Worm (Caenorhabditis elegans): ENCODE measurements around the gene flp-12.

The flp-12 gene

ce11 chrX:4625080-4625479 lies 32.9 kb upstream of the flp-12 start:
- TF ChIP-seq tbx-2 (tag; optimal IDR thresholded peaks at IDR 0.05), result no peak
- TF ChIP-seq aly-2 (tag; optimal IDR thresholded peaks at IDR 0.05), result no peak
- TF ChIP-seq nhr-237 (tag; optimal IDR thresholded peaks at IDR 0.05), result no peak
- TF ChIP-seq pha-4 (tag; optimal IDR thresholded peaks at IDR 0.05), result no peak
- no peak for TF ChIP-seq zag-1 (tag; optimal IDR thresholded peaks at IDR 0.05)
- no peak for TF ChIP-seq eor-1 (tag; optimal IDR thresholded peaks at IDR 0.05)

DNA sequence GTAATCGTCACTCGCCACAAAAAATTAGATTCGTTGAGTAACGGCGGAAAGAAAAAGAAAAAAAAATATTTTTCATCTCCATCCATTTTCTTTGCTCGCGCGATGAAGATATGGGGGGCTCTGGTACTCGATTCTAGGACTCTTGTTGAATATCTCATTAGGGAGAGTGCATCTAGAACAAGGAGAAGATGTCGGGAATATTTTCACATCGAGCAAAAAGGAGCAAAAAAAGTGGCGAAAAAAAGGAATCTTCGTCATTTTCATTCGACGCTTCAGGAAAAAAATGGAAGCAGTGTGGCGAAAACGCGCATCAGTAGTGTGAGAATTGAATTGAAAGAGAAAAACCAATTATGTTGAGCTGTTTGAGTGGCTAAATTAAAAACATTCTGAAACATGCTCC lies 31.6 kb upstream of the flp-12 start:
- peak; percentile 29 for TF ChIP-seq fkh-10 (GFP tag; optimal IDR thresholded peaks at IDR 0.05)
- no peak for TF ChIP-seq nhr-25 (tag; optimal IDR thresholded peaks at IDR 0.05)

DNA sequence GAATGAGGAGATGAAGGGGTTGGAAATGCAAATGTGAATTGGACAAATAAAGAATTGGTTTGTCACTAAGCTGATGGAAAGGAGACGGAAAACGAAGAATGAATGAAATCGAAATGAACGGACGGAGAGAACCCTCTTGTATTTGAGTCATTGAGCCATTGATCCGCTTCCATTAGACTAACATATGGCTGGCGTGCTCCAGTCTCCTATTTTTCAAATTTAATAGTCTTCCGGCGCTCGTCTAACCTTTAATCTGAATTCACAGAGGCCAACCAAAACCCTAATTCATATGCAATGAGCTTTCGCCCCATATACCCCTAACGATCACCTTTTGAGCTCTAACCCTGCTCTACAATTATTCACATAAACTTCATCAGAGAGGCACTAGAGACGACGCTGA lies 29.9 kb upstream of the flp-12 start, which contains the start of gene C46C11.3:
C46C11.3 (plus strand) TSS at position 301 of the 400 bp plus-strand sequence.
- no peak for TF ChIP-seq nhr-237 (tag; optimal IDR thresholded peaks at IDR 0.05)
- TF ChIP-seq nhr-11 (tag; optimal IDR thresholded peaks at IDR 0.05), result no peak
- no peak for TF ChIP-seq skn-1 (tag; optimal IDR thresholded peaks at IDR 0.05)
- TF ChIP-seq egl-27 (tag; optimal IDR thresholded peaks at IDR 0.05), result no peak
- no peak for TF ChIP-seq elt-1 (tag; optimal IDR thresholded peaks at IDR 0.05)
- no peak for TF ChIP-seq ceh-9 (tag; optimal IDR thresholded peaks at IDR 0.05)
- no peak for TF ChIP-seq aly-2 (tag; optimal IDR thresholded peaks at IDR 0.05)
- TF ChIP-seq nhr-76 (tag; optimal IDR thresholded peaks at IDR 0.05), result no peak
- no peak for TF ChIP-seq ama-1 (optimal IDR thresholded peaks at IDR 0.05)
- no peak for TF ChIP-seq hmg-11 (tag; optimal IDR thresholded peaks at IDR 0.05)
- no peak for TF ChIP-seq nhr-25 (tag; optimal IDR thresholded peaks at IDR 0.05)
- TF ChIP-seq ceh-28 (tag; optimal IDR thresholded peaks at IDR 0.05), result no peak
- no peak for TF ChIP-seq pqm-1 (tag; optimal IDR thresholded peaks at IDR 0.05)
- no peak for TF ChIP-seq nhr-28 (tag; optimal IDR thresholded peaks at IDR 0.05)
- no peak for TF ChIP-seq nhr-12 (tag; optimal IDR thresholded peaks at IDR 0.05)
- TF ChIP-seq unc-39 (tag; optimal IDR thresholded peaks at IDR 0.05), result no peak
- no peak for TF ChIP-seq nhr-67 (tag; optimal IDR thresholded peaks at IDR 0.05)
- TF ChIP-seq nfya-1 (tag; optimal IDR thresholded peaks at IDR 0.05; ENCODE audit: insufficient read depth), result no peak
- no peak for TF ChIP-seq elt-3 (tag; optimal IDR thresholded peaks at IDR 0.05)
- no peak for TF ChIP-seq unc-62 (GFP tag; optimal IDR thresholded peaks at IDR 0.05)

DNA sequence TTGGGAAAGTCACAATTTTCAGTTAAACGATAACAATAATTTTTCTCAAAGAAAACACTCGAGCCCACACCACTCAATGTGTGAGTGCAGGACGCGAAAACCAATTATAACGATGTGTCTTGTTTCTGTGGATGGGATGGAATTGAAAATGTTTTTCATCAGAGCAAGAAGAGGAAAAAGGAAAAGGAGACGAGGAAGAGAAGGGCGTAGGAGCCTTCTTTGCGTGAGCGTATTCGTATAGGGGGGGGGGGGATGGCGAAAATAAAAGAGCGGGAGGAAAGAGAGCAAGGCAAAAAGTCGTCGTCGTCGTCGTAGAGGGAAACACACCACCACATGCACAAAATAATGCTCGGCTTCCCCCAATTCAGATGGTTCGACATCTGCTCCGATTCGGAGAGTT lies 27.9 kb upstream of the flp-12 start:
- TF ChIP-seq pha-4 (tag; optimal IDR thresholded peaks at IDR 0.05) (no peak), elt-1 (tag; optimal IDR thresholded peaks at IDR 0.05) (no peak), fkh-10 (GFP tag; optimal IDR thresholded peaks at IDR 0.05) (peak; percentile 3), lin-39 (tag; optimal IDR thresholded peaks at IDR 0.05) (peak; percentile 37)

ce11 chrX:4619582-4619981 lies 27.4 kb upstream of the flp-12 start, which contains the start of gene pqn-65:
TSS of gene pqn-65 (minus strand) at chrX:4619635.
- TF ChIP-seq fos-1 (tag; optimal IDR thresholded peaks at IDR 0.05) (no peak), nfya-1 (tag; optimal IDR thresholded peaks at IDR 0.05; ENCODE audit: insufficient read depth) (peak; percentile 39), skn-1 (tag; optimal IDR thresholded peaks at IDR 0.05) (no peak), egl-5 (tag; optimal IDR thresholded peaks at IDR 0.05) (peak; percentile 38), hmg-11 (tag; optimal IDR thresholded peaks at IDR 0.05) (no peak), fkh-10 (GFP tag; optimal IDR thresholded peaks at IDR 0.05) (no peak), nhr-67 (tag; optimal IDR thresholded peaks at IDR 0.05) (no peak), R02D3.7 (tag; optimal IDR thresholded peaks at IDR 0.05) (no peak), pqm-1 (tag; optimal IDR thresholded peaks at IDR 0.05) (no peak), lin-15B (tag; optimal IDR thresholded peaks at IDR 0.05) (peak; percentile 25), mdl-1 (tag; optimal IDR thresholded peaks at IDR 0.05) (no peak), nhr-76 (tag; optimal IDR thresholded peaks at IDR 0.05) (no peak), lin-39 (tag; optimal IDR thresholded peaks at IDR 0.05) (no peak), egl-27 (tag; optimal IDR thresholded peaks at IDR 0.05) (no peak), fkh-2 (tag; optimal IDR thresholded peaks at IDR 0.05) (no peak), ceh-9 (tag; optimal IDR thresholded peaks at IDR 0.05) (no peak), ama-1 (optimal IDR thresholded peaks at IDR 0.05) (no peak), mml-1 (tag; optimal IDR thresholded peaks at IDR 0.05) (no peak), nhr-77 (tag; optimal IDR thresholded peaks at IDR 0.05) (no peak), ceh-16 (tag; optimal IDR thresholded peaks at IDR 0.05) (no peak), elt-2 (tag; optimal IDR thresholded peaks at IDR 0.05) (peak; percentile 12), nhr-23 (tag; optimal IDR thresholded peaks at IDR 0.05) (no peak), snpc-4 (tag; optimal IDR thresholded peaks at IDR 0.05) (no peak), nhr-237 (tag; optimal IDR thresholded peaks at IDR 0.05) (no peak), nhr-12 (tag; optimal IDR thresholded peaks at IDR 0.05) (no peak), lsy-12 (tag; optimal IDR thresholded peaks at IDR 0.05) (no peak), daf-12 (tag; optimal IDR thresholded peaks at IDR 0.05) (no peak), eor-1 (tag; optimal IDR thresholded peaks at IDR 0.05) (no peak), pha-4 (tag; optimal IDR thresholded peaks at IDR 0.05) (peak; percentile 73), nhr-11 (tag; optimal IDR thresholded peaks at IDR 0.05) (no peak), tbx-2 (tag; optimal IDR thresholded peaks at IDR 0.05) (no peak), sea-2 (GFP tag; optimal IDR thresholded peaks at IDR 0.05) (no peak), jun-1 (tag; optimal IDR thresholded peaks at IDR 0.05) (no peak), ceh-28 (tag; optimal IDR thresholded peaks at IDR 0.05) (peak; percentile 19), nhr-25 (tag; optimal IDR thresholded peaks at IDR 0.05) (peak; percentile 36)

Measured in whole organism, L3 larva.